Fruit fly (Drosophila melanogaster) whole organism, embryonic: ENCODE measurements around the gene CG13912.

ENCODE experiments used
- Asciz ChIP-seq: fragments of 200-800 bp; sonication (Bioruptor generic); optimal IDR thresholded peaks from 2 replicates; lab custom pipeline; 2017; ENCODE audit warnings: missing biosample characterization, mild to moderate bottlenecking, missing genetic modification characterization, missing genetic modification reagents
- Awh ChIP-seq: fragments of 200-800 bp; sonication (Bioruptor generic); IDR thresholded peaks from 2 replicates; pipeline ENCODE4, ENCODE4 v1.3.6; 2022; ENCODE audit warnings: missing biosample characterization, missing genetic modification characterization
- CG10321 ChIP-seq: fragments of 200-800 bp; sonication (Bioruptor generic); IDR thresholded peaks from 2 replicates; pipeline ENCODE4 v1.3.6; 2022; ENCODE audit warnings: missing biosample characterization, missing genetic modification characterization
- CG10366 ChIP-seq: fragments of 200-800 bp; sonication (Bioruptor generic); IDR thresholded peaks from 2 replicates; pipeline ENCODE4 v1.3.6; 2022; ENCODE audit warnings: missing biosample characterization, missing genetic modification characterization
- CG12659 ChIP-seq: fragments of 200-800 bp; sonication (Bioruptor generic); optimal IDR thresholded peaks from 3 replicates; lab custom pipeline; 2017; ENCODE audit warnings: mild to moderate bottlenecking, missing biosample characterization, missing genetic modification reagents, missing genetic modification characterization
- CG12769 ChIP-seq: fragments of 200-800 bp; sonication (Bioruptor generic); optimal IDR thresholded peaks from 2 replicates; lab custom pipeline; 2019; ENCODE audit warnings: missing biosample characterization, mild to moderate bottlenecking, missing genetic modification characterization, moderate library complexity
- CG13894 ChIP-seq: fragments of 200-800 bp; sonication (Bioruptor generic); optimal IDR thresholded peaks from 3 replicates; lab custom pipeline; 2018; ENCODE audit warnings: missing biosample characterization, mild to moderate bottlenecking, missing genetic modification characterization, moderate library complexity
- CG14441 ChIP-seq: fragments of 200-800 bp; sonication (Bioruptor generic); IDR thresholded peaks from 2 replicates; pipeline ENCODE4 v1.3.6; 2022; ENCODE audit warnings: missing biosample characterization, missing genetic modification characterization
- CG16815 ChIP-seq: fragments of 200-800 bp; sonication (Bioruptor generic); optimal IDR thresholded peaks from 3 replicates; lab custom pipeline; 2017; ENCODE audit warnings: missing biosample characterization, mild to moderate bottlenecking, missing genetic modification characterization
- CG2199 ChIP-seq: fragments of 200-800 bp; sonication (Bioruptor generic); IDR thresholded peaks from 3 replicates; pipeline ENCODE4 v1.3.6; 2022; ENCODE audit warnings: missing biosample characterization, missing genetic modification characterization
- CG33213 ChIP-seq: fragments of 200-800 bp; sonication (Bioruptor generic); optimal IDR thresholded peaks from 3 replicates; lab custom pipeline; 2016; ENCODE audit warnings: missing biosample characterization, missing genetic modification characterization
- CG4820 ChIP-seq: fragments of 200-800 bp; sonication (Bioruptor generic); optimal IDR thresholded peaks from 3 replicates; lab custom pipeline; 2016; ENCODE audit warnings: missing biosample characterization, missing genetic modification characterization
- CG5180 ChIP-seq: fragments of 200-800 bp; sonication (Bioruptor generic); optimal IDR thresholded peaks from 3 replicates; lab custom pipeline; 2017; ENCODE audit warnings: missing biosample characterization, missing genetic modification characterization, mild to moderate bottlenecking, moderate library complexity, missing genetic modification reagents
- CG8290 ChIP-seq, 3 experiments: fragments of 200-800 bp; sonication (Bioruptor generic); optimal IDR thresholded peaks; 2 replicates each; lab custom pipeline; 2016 to 2019; ENCODE audit warnings: missing biosample characterization in 3 of 3, missing genetic modification characterization in 3 of 3, mild to moderate bottlenecking in 2 of 3, moderate library complexity in 1 of 3
- Deaf1 ChIP-seq: fragments of 200-800 bp; optimal IDR thresholded peaks from 3 replicates; lab custom pipeline; 2019; ENCODE audit warnings: missing biosample characterization, mild to moderate bottlenecking, missing genetic modification characterization, moderate library complexity
- Dp ChIP-seq: fragments of 200-800 bp; sonication (Bioruptor generic); optimal IDR thresholded peaks from 2 replicates; lab custom pipeline; 2018; ENCODE audit warnings: missing biosample characterization, mild to moderate bottlenecking, missing genetic modification characterization, moderate library complexity
- Hand ChIP-seq: fragments of 200-800 bp; sonication (Bioruptor generic); optimal IDR thresholded peaks from 2 replicates; lab custom pipeline; 2017; ENCODE audit warnings: mild to moderate bottlenecking, missing biosample characterization, missing genetic modification reagents, missing genetic modification characterization
- Hmx ChIP-seq: fragments of 200-800 bp; sonication (Bioruptor generic); optimal IDR thresholded peaks from 2 replicates; lab custom pipeline; 2016; ENCODE audit warnings: missing biosample characterization, missing genetic modification characterization
- Hr51 ChIP-seq, 2 experiments: fragments of 200-800 bp; sonication (Bioruptor generic); optimal IDR thresholded peaks; 2 replicates in 1 of 2; 3 replicates in 1 of 2; lab custom pipeline; 2016 to 2018; ENCODE audit warnings: missing biosample characterization in 2 of 2, missing genetic modification characterization in 2 of 2, mild to moderate bottlenecking in 1 of 2, moderate library complexity in 1 of 2
- Hr78 ChIP-seq, 2 experiments: fragments of 200-800 bp in 1 of 2; fragments of >200 bp in 1 of 2; sonication (Bioruptor generic) in 1 of 2; optimal IDR thresholded peaks; 2 replicates each; lab custom pipeline; 2017 to 2019; ENCODE audit warnings: missing biosample characterization in 2 of 2, missing genetic modification characterization in 2 of 2, mild to moderate bottlenecking in 1 of 2, moderate library complexity in 1 of 2
- Kr ChIP-seq: fragments of 200-800 bp; sonication (Bioruptor generic); optimal IDR thresholded peaks from 2 replicates; lab custom pipeline; 2017; ENCODE audit warnings: missing biosample characterization, mild to moderate bottlenecking, missing genetic modification characterization
- Lhr ChIP-seq: fragments of 200-800 bp; sonication (Bioruptor generic); optimal IDR thresholded peaks from 3 replicates; lab custom pipeline; 2017; ENCODE audit warnings: mild to moderate bottlenecking, missing biosample characterization, missing genetic modification reagents, missing genetic modification characterization
- Lpt ChIP-seq: fragments of >200 bp; optimal IDR thresholded peaks from 2 replicates; lab custom pipeline; 2018; ENCODE audit warnings: missing biosample characterization, missing genetic modification characterization
- MBD-R2 ChIP-seq: fragments of 200-800 bp; sonication (Bioruptor generic); IDR thresholded peaks from 2 replicates; pipeline ENCODE4 v1.3.6; 2022; ENCODE audit warnings: missing biosample characterization, missing genetic modification characterization
- Med ChIP-seq: fragments of 200-800 bp; sonication (Bioruptor generic); peaks from one replicate; lab custom pipeline; 2016; ENCODE audit warnings: missing biosample characterization, missing genetic modification characterization, mild to moderate bottlenecking, inconsistent platforms, moderate library complexity
- Nf-YA ChIP-seq: fragments of 200-800 bp; sonication (Bioruptor generic); IDR thresholded peaks from 2 replicates; pipeline ENCODE4 v1.3.6; 2022; ENCODE audit warnings: missing biosample characterization, missing genetic modification characterization
- Oli ChIP-seq: fragments of 200-800 bp; sonication (Bioruptor generic); optimal IDR thresholded peaks from 2 replicates; lab custom pipeline; 2018; ENCODE audit warnings: missing biosample characterization, mild to moderate bottlenecking, missing genetic modification characterization, moderate library complexity
- Ravus ChIP-seq: fragments of 200-800 bp; sonication (Bioruptor generic); IDR thresholded peaks from 2 replicates; pipeline ENCODE4 v1.3.6; 2022; ENCODE audit warnings: missing biosample characterization, missing genetic modification characterization
- Vsx1 ChIP-seq: fragments of 200-800 bp; sonication (Bioruptor generic); optimal IDR thresholded peaks from 2 replicates; lab custom pipeline; 2017; ENCODE audit warnings: missing biosample characterization, mild to moderate bottlenecking, missing genetic modification characterization, missing genetic modification reagents
- chinmo ChIP-seq: fragments of 200-800 bp; sonication (Bioruptor generic); IDR thresholded peaks from 4 replicates; pipeline ENCODE4 v1.3.6; 2022; ENCODE audit warnings: missing biosample characterization, missing genetic modification characterization; ENCODE audit not compliant: partially characterized antibody
- fd3F ChIP-seq: fragments of 200-800 bp; sonication (Bioruptor generic); optimal IDR thresholded peaks from 2 replicates; lab custom pipeline; 2018; ENCODE audit warnings: missing biosample characterization, mild to moderate bottlenecking, missing genetic modification characterization, moderate library complexity
- lov ChIP-seq, 2 experiments: fragments of 200-800 bp in 1 of 2; fragments of >200 bp in 1 of 2; sonication (Bioruptor generic) in 1 of 2; IDR thresholded peaks in 1 of 2; optimal IDR thresholded peaks in 1 of 2; 2 replicates in 1 of 2; 3 replicates in 1 of 2; pipeline versions ENCODE4 v1.3.6 to Lab custom; 2017 to 2022; ENCODE audit warnings: missing biosample characterization in 1 of 2, missing genetic modification characterization in 1 of 2
- mirr ChIP-seq: fragments of 200-800 bp; sonication (Bioruptor generic); optimal IDR thresholded peaks from 3 replicates; lab custom pipeline; 2018; ENCODE audit warnings: missing biosample characterization, mild to moderate bottlenecking, missing genetic modification characterization
- nom ChIP-seq: fragments of 200-800 bp; sonication (Bioruptor generic); optimal IDR thresholded peaks from 2 replicates; lab custom pipeline; 2017; ENCODE audit warnings: missing biosample characterization, missing genetic modification characterization, mild to moderate bottlenecking, moderate library complexity, missing genetic modification reagents
- oc ChIP-seq: fragments of 200-800 bp; sonication (Bioruptor generic); optimal IDR thresholded peaks from 2 replicates; lab custom pipeline; 2018; ENCODE audit warnings: missing biosample characterization, mild to moderate bottlenecking, missing genetic modification characterization, moderate library complexity
- sens ChIP-seq: fragments of 200-800 bp; sonication (Bioruptor generic); peaks from one replicate; lab custom pipeline; 2016; ENCODE audit warnings: missing biosample characterization, missing genetic modification characterization
- tgo ChIP-seq: fragments of 200-800 bp; sonication (Bioruptor generic); IDR thresholded peaks from 3 replicates; pipeline ENCODE4 v1.3.6; 2022; ENCODE audit warnings: missing biosample characterization, missing genetic modification characterization
- tin ChIP-seq: fragments of 200-800 bp; sonication (Bioruptor generic); optimal IDR thresholded peaks from 3 replicates; lab custom pipeline; 2016; ENCODE audit warnings: missing biosample characterization, missing genetic modification characterization
- vnd ChIP-seq: fragments of 200-800 bp; sonication (Bioruptor generic); IDR thresholded peaks from 3 replicates; pipeline ENCODE4 v1.3.6; 2022; ENCODE audit warnings: missing biosample characterization, missing genetic modification characterization; ENCODE audit not compliant: partially characterized antibody
- vvl ChIP-seq: fragments of 200-800 bp; sonication (Bioruptor generic); IDR thresholded peaks from 2 replicates; pipeline ENCODE4 v1.3.6; 2022; ENCODE audit warnings: missing biosample characterization, missing genetic modification characterization

CG13912 gene

DNA sequence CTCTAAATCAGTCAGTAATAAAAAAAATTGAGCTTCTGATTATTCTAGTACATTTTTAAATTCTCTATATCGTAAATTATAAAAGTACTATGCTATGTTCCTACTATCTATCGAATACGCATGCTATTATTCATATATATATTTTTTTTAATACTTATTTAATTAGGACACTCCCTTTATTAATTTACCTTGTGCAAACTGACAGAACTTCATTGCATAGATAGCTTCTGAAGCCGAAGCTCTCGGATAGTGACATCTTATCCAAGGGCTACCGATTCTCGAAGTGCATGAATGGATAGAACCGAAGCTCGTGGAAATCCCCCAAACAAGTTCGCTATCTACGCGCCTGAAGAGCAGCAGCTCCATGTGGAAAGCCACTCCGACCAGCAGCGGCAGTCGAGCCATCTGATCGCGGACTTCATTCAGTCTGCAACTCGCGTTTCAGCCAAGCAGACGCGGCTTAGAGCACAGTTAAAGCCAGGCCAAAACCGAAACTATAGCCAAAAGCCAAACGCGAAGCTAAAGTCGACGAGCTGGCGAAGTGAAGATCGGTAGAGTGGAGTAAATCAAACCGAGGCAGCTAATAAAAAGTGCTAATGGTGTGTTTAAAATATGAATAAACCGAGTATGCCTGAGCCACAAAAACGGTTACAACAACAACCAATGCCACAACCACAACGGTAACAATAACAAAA, 11.1 kb downstream of the CG13912 start, which contains the start of gene mwh:
TSS of gene mwh (plus strand) at position 430 of the 695 bp plus-strand sequence.
- TF ChIP-seq CG16815 (GFP tag; lab: Kevin White, UChicago) (no peak), Hmx (GFP tag; lab: Kevin White, UChicago) (no peak), oc (tag; lab: Kevin White, UChicago) (peak; percentile 10), mirr (GFP tag; lab: Kevin White, UChicago) (no peak), CG10366 (GFP tag; lab: Robert Waterston, UW) (no peak), tgo (GFP tag; lab: Robert Waterston, UW) (no peak), nom (GFP tag; lab: Kevin White, UChicago) (no peak), CG2199 (no peak), vnd (no peak), vvl (0 out of 2 replicates have a peak, but pooled peaks have one; percentile 32), Med (GFP tag; lab: Kevin White, UChicago) (peak; percentile 35), CG5180 (GFP tag; lab: Kevin White, UChicago) (peak; percentile 66), sens (GFP tag; lab: Kevin White, UChicago) (peak; percentile 16), CG14441 (no peak), tin (GFP tag; lab: Kevin White, UChicago) (no peak), fd3F (GFP tag; lab: Kevin White, UChicago) (no peak), Kr (GFP tag; lab: Kevin White, UChicago) (no peak), CG10321 (GFP tag; lab: Robert Waterston, UW) (no peak), Lpt (GFP tag; lab: Kevin White, UChicago) (no peak), Nf-YA (GFP tag; lab: Robert Waterston, UW) (no peak), Hr78 (GFP tag; optimal IDR thresholded peaks at IDR 0.05; lab: Kevin White, UChicago) (no peak), CG13894 (no peak), Awh (GFP tag; lab: Robert Waterston, UW) (no peak), Dp (GFP tag; lab: Kevin White, UChicago) (no peak), Ravus (no peak), Deaf1 (tag; lab: Kevin White, UChicago) (peak; percentile 5), Oli (tag; lab: Kevin White, UChicago) (no peak), chinmo (0 out of 4 replicates have a peak, but pooled peaks have one; percentile 34), Hand (GFP tag; lab: Kevin White, UChicago) (no peak), CG4820 (GFP tag; lab: Kevin White, UChicago) (no peak), MBD-R2 (GFP tag; lab: Robert Waterston, UW) (no peak), Lhr (GFP tag; lab: Kevin White, UChicago) (no peak), CG33213 (GFP tag; lab: Kevin White, UChicago) (no peak), CG12769 (tag; lab: Kevin White, UChicago) (peak; percentile 13), CG8290 (GFP tag; optimal IDR thresholded peaks at IDR 0.05; lab: Kevin White, UChicago) (no peak), CG8290 (tag; optimal IDR thresholded peaks at IDR 0.05; lab: Kevin White, UChicago) (peak in 1 of 2 experiments; percentile 4), lov (optimal IDR thresholded peaks at IDR 0.05; lab: Kevin White, UChicago) (no peak), lov (GFP tag; IDR thresholded peaks at IDR 0.05; lab: Robert Waterston, UW) (0 out of 3 replicates have a peak, but pooled peaks have one; percentile 41), Hr51 (GFP tag; optimal IDR thresholded peaks at IDR 0.05; lab: Kevin White, UChicago) (no peak), Asciz (GFP tag; lab: Kevin White, UChicago) (no peak), Vsx1 (GFP tag; lab: Kevin White, UChicago) (peak; percentile 54), CG12659 (GFP tag; lab: Kevin White, UChicago) (no peak)
